Fruit fly (Drosophila melanogaster) whole organism, adult: Measurements from ENCODE around the gene Ccdc85.

Experiments used
- CG1620 ChIP-seq: fragments of 200-800 bp; sonication (Bioruptor generic); optimal IDR thresholded peaks from 2 replicates; lab custom pipeline; 2016; ENCODE audit warnings: missing biosample characterization, missing genetic modification characterization
- bab1 ChIP-seq: fragments of 200-800 bp; sonication (Bioruptor generic); optimal IDR thresholded peaks from 3 replicates; lab custom pipeline; 2019; ENCODE audit warnings: missing biosample characterization, mild to moderate bottlenecking, missing genetic modification characterization, moderate library complexity

- TF ChIP-seq bab1 (GFP tag; lab: Kevin White, UChicago), result no peak
- TF ChIP-seq CG1620, result no peak
Observed at dm6 chr2L:2955659-2956058, 43.4 kb upstream of the Ccdc85 start.
